Worm (Caenorhabditis elegans) whole organism, late embryonic: ENCODE results near the gene ZC239.14.

Experiments
- F13H6.1 ChIP-seq: sonication (generic microtip); optimal IDR thresholded peaks from 2 replicates; lab custom pipeline; 2016; ENCODE audit warnings: missing genetic modification characterization, missing compliant biosample characterization
- K02D7.2 ChIP-seq: sonication (generic microtip); optimal IDR thresholded peaks from 2 replicates; lab custom pipeline; 2017; ENCODE audit warnings: mild to moderate bottlenecking, missing genetic modification characterization, missing compliant biosample characterization
- Y22D7AL.16 ChIP-seq: sonication (generic microtip); optimal IDR thresholded peaks from 2 replicates; lab custom pipeline; 2016; ENCODE audit warnings: missing genetic modification characterization, missing compliant biosample characterization
- ahr-1 ChIP-seq: sonication (generic microtip); optimal IDR thresholded peaks from 2 replicates; lab custom pipeline; 2016; ENCODE audit warnings: missing genetic modification characterization, missing compliant biosample characterization
- ceh-14 ChIP-seq: sonication (generic microtip); optimal IDR thresholded peaks from 2 replicates; lab custom pipeline; 2016; ENCODE audit warnings: missing genotype, missing genetic modification characterization, missing compliant biosample characterization
- ceh-18 ChIP-seq: sonication (generic microtip); optimal IDR thresholded peaks from 2 replicates; lab custom pipeline; 2016; ENCODE audit warnings: missing genetic modification characterization, missing compliant biosample characterization
- ceh-22 ChIP-seq: sonication (generic microtip); optimal IDR thresholded peaks from 2 replicates; lab custom pipeline; 2017; ENCODE audit warnings: missing biosample characterization, missing genetic modification characterization
- ceh-30 ChIP-seq: fragments of 150-350 bp; optimal IDR thresholded peaks from 2 replicates; lab custom pipeline; 2014; ENCODE audit warnings: missing biosample characterization, missing genetic modification characterization
- ceh-31 ChIP-seq: sonication (generic microtip); optimal IDR thresholded peaks from 2 replicates; lab custom pipeline; 2016; ENCODE audit warnings: missing genetic modification characterization, missing compliant biosample characterization
- ceh-34 ChIP-seq: sonication (generic microtip); optimal IDR thresholded peaks from 2 replicates; lab custom pipeline; 2016; ENCODE audit warnings: mild to moderate bottlenecking, missing genetic modification characterization, missing compliant biosample characterization
- ceh-48 ChIP-seq: sonication (generic microtip); optimal IDR thresholded peaks from 2 replicates; lab custom pipeline; 2016; ENCODE audit warnings: missing genetic modification characterization, inconsistent platforms, missing compliant biosample characterization
- ceh-6 ChIP-seq: fragments of 200-800 bp; sonication (Bioruptor generic); optimal IDR thresholded peaks from 2 replicates; lab custom pipeline; 2018; ENCODE audit warnings: mild to moderate bottlenecking, missing genetic modification characterization, missing compliant biosample characterization
- che-1 ChIP-seq: sonication (generic microtip); optimal IDR thresholded peaks from 2 replicates; lab custom pipeline; 2016; ENCODE audit warnings: mild to moderate bottlenecking, missing genetic modification characterization, missing compliant biosample characterization
- dmd-4 ChIP-seq: sonication (generic microtip); optimal IDR thresholded peaks from 2 replicates; lab custom pipeline; 2016; ENCODE audit warnings: borderline replicate concordance, missing genetic modification characterization, missing compliant biosample characterization
- dve-1 ChIP-seq: sonication (generic microtip); optimal IDR thresholded peaks from 2 replicates; lab custom pipeline; 2017; ENCODE audit warnings: antibody characterized with exemption, mild to moderate bottlenecking, missing genetic modification characterization, missing compliant biosample characterization
- elt-2 ChIP-seq: sonication (generic microtip); optimal IDR thresholded peaks from 2 replicates; lab custom pipeline; 2016; ENCODE audit warnings: missing genetic modification reagents, missing genetic modification characterization, missing compliant biosample characterization
- eyg-1 ChIP-seq: sonication (generic microtip); optimal IDR thresholded peaks from 2 replicates; lab custom pipeline; 2016; ENCODE audit warnings: missing genotype, missing genetic modification characterization, missing compliant biosample characterization
- fax-1 ChIP-seq: sonication (generic microtip); optimal IDR thresholded peaks from 2 replicates; lab custom pipeline; 2016; ENCODE audit warnings: missing genotype, missing genetic modification characterization, missing compliant biosample characterization
- fkh-10 ChIP-seq: fragments of 150-350 bp; optimal IDR thresholded peaks from 2 replicates; lab custom pipeline; 2014; ENCODE audit warnings: missing biosample characterization, missing genetic modification reagents, missing genetic modification characterization
- fkh-6 ChIP-seq: sonication (generic microtip); optimal IDR thresholded peaks from 2 replicates; lab custom pipeline; 2016; ENCODE audit warnings: missing genetic modification characterization, missing compliant biosample characterization
- hlh-13 ChIP-seq: fragments of 200-800 bp; sonication (Bioruptor generic); optimal IDR thresholded peaks from 2 replicates; lab custom pipeline; 2018; ENCODE audit warnings: mild to moderate bottlenecking, missing genetic modification characterization, missing compliant biosample characterization
- hlh-30 ChIP-seq: sonication (generic microtip); optimal IDR thresholded peaks from 2 replicates; lab custom pipeline; 2017; ENCODE audit warnings: antibody characterized with exemption, missing genetic modification characterization, missing compliant biosample characterization; ENCODE audit not compliant: insufficient read depth
- lim-6 ChIP-seq: sonication (generic microtip); optimal IDR thresholded peaks from 2 replicates; lab custom pipeline; 2016; ENCODE audit warnings: missing genetic modification characterization, missing compliant biosample characterization
- madf-2 ChIP-seq: sonication (generic microtip); optimal IDR thresholded peaks from 2 replicates; lab custom pipeline; 2017; ENCODE audit warnings: missing genetic modification characterization, missing compliant biosample characterization
- nfya-1 ChIP-seq: sonication (generic microtip); optimal IDR thresholded peaks from 2 replicates; lab custom pipeline; 2017; ENCODE audit warnings: missing genetic modification characterization, mild to moderate bottlenecking, missing compliant biosample characterization, antibody characterized with exemption, moderate library complexity
- nhr-11 ChIP-seq: fragments of 150-350 bp; optimal IDR thresholded peaks from 2 replicates; lab custom pipeline; 2014; ENCODE audit warnings: missing biosample characterization, missing genetic modification characterization
- pha-2 ChIP-seq: sonication (generic microtip); optimal IDR thresholded peaks from 2 replicates; lab custom pipeline; 2017; ENCODE audit warnings: mild to moderate bottlenecking, missing genetic modification characterization, missing compliant biosample characterization
- pqm-1 ChIP-seq: sonication (generic microtip); optimal IDR thresholded peaks from 2 replicates; lab custom pipeline; 2016; ENCODE audit warnings: missing genetic modification characterization, missing compliant biosample characterization
- pros-1 ChIP-seq: fragments of 150-350 bp; optimal IDR thresholded peaks from 2 replicates; lab custom pipeline; 2014; ENCODE audit warnings: missing biosample characterization, missing genetic modification reagents, missing genetic modification characterization
- ref-2 ChIP-seq: sonication (generic microtip); optimal IDR thresholded peaks from 2 replicates; lab custom pipeline; 2016; ENCODE audit warnings: missing genetic modification characterization, missing compliant biosample characterization
- rnt-1 ChIP-seq: sonication (generic microtip); optimal IDR thresholded peaks from 2 replicates; lab custom pipeline; 2016; ENCODE audit warnings: missing genetic modification characterization, missing compliant biosample characterization
- sdc-2 ChIP-seq: sonication (generic microtip); optimal IDR thresholded peaks from 2 replicates; lab custom pipeline; 2016; ENCODE audit warnings: missing genotype, missing genetic modification characterization, missing compliant biosample characterization
- sox-2 ChIP-seq: fragments of 200-800 bp; sonication (Bioruptor generic); IDR thresholded peaks from 2 replicates; pipeline ENCODE4 v1.3.6; 2022; ENCODE audit warnings: missing genetic modification reagents, missing genetic modification characterization, missing compliant biosample characterization
- tbx-2 ChIP-seq: sonication (generic microtip); optimal IDR thresholded peaks from 2 replicates; lab custom pipeline; 2016; ENCODE audit warnings: missing genetic modification characterization, missing compliant biosample characterization
- unc-3 ChIP-seq, 2 experiments: fragments of 200-800 bp in 1 of 2; sonication (Bioruptor generic) in 1 of 2; sonication (generic microtip) in 1 of 2; conservative IDR thresholded peaks in 1 of 2; optimal IDR thresholded peaks in 1 of 2; 2 replicates each; pipeline versions ENCODE4 v1.3.6 to Lab custom; 2016 to 2022; ENCODE audit warnings: missing compliant biosample characterization in 2 of 2, missing genetic modification characterization in 2 of 2, missing genetic modification reagents in 1 of 2
- unc-42 ChIP-seq: sonication (generic microtip); optimal IDR thresholded peaks from 2 replicates; lab custom pipeline; 2016; ENCODE audit warnings: missing genotype, missing genetic modification characterization, missing compliant biosample characterization
- zip-5 ChIP-seq: sonication (generic microtip); optimal IDR thresholded peaks from 2 replicates; lab custom pipeline; 2016; ENCODE audit warnings: missing genetic modification characterization, missing compliant biosample characterization
- ztf-16 ChIP-seq: sonication (generic microtip); optimal IDR thresholded peaks from 2 replicates; lab custom pipeline; 2017; ENCODE audit warnings: missing genetic modification characterization, missing compliant biosample characterization

Gene ZC239.14

DNA sequence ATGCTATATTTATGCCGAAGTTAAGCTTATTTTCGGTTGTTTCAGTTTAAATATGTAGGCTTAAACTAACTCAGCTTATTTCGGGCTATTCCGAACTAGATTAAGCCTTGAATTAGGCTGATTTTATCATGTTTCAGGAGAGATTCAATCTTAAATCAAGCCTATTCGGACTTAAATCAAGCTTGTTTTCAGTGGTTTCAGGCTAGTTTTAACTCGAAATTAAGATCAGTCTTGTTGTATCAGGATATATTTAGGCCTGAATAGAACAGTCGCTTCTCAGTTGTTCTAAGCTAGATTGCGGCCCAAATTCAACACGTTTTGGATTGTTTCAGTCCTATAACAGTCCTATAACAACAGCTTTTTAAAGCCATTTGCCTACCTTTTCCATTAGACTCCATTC, 29.9 kb upstream of the ZC239.14 start:
- TF ChIP-seq lim-6 (tag; lab: Kevin White, UChicago) (no peak), F13H6.1 (no peak), unc-3 (GFP tag; conservative IDR thresholded peaks at IDR 0.05; lab: Robert Waterston, UW) (no peak), unc-3 (tag; optimal IDR thresholded peaks at IDR 0.05; lab: Kevin White, UChicago) (no peak), unc-42 (tag; lab: Kevin White, UChicago) (no peak), dve-1 (no peak), tbx-2 (no peak), nfya-1 (tag; lab: Kevin White, UChicago) (no peak), ref-2 (tag; lab: Kevin White, UChicago) (no peak), ahr-1 (tag; lab: Kevin White, UChicago) (no peak), rnt-1 (tag; lab: Kevin White, UChicago) (no peak), elt-2 (tag; lab: Kevin White, UChicago) (no peak), sox-2 (GFP tag; lab: Robert Waterston, UW) (no peak), ceh-34 (tag; lab: Kevin White, UChicago) (no peak), ceh-30 (no peak), sdc-2 (tag; lab: Kevin White, UChicago) (no peak), nhr-11 (tag; lab: Kevin White, UChicago) (no peak)
- TF ChIP-seq, all 69 proteins: peak for 0

DNA sequence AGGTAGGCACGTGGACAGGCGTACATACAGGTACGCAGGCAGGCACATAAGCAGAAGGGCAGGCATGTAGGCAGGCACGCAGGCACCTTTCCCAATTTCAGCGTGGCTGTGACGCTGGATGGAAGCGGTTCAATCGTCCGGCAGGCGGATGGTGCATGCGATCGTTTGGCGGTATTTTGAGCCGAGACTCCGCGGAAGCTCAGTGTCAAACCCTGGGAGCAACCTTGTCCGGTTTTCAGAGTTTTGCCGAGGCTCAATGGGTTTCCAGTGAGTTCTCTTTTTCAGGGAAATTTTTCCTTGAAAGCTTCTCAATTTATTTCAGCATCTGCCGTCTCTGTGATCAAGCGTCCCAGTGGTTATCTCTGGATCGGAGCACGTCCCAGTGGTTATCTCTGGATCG, 28.4 kb upstream of the ZC239.14 start:
- TF ChIP-seq rnt-1 (tag; lab: Kevin White, UChicago), result no peak
- TF ChIP-seq dmd-4, result no peak
- TF ChIP-seq ceh-18 (tag; lab: Kevin White, UChicago), result no peak
- TF ChIP-seq zip-5, result no peak
- no peak for TF ChIP-seq fkh-10 (GFP tag; lab: Kevin White, UChicago)
- TF ChIP-seq K02D7.2 (tag; lab: Kevin White, UChicago), result no peak

DNA sequence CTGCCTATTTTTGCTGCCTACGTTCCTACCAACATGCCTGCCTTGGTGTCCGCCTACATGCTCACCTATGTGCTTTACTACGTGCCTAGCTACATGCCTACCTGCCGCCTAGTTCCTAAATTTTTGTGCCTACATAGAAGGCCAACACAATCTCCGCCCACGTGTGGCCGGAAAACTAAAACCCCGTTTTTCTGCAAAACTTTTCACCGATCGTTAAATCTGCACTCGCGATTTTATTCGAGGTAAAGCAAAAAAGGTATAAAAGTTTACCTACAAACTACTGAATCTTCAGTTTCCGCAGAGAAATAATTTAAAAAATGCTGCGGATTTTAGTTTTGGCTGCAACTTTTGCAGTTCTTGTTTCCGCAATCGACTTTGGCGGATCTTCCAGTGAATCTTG, 27.6 kb upstream of the ZC239.14 start, which contains the start of gene clec-124:
Gene clec-124 (plus strand): TSS at position 301 of the 400 bp plus-strand sequence.
- TF ChIP-seq pha-2 (tag; lab: Kevin White, UChicago) (no peak), eyg-1 (tag; lab: Kevin White, UChicago) (no peak), madf-2 (tag; lab: Kevin White, UChicago) (no peak), hlh-30 (no peak), ceh-22 (tag; lab: Kevin White, UChicago) (no peak), ceh-6 (GFP tag; lab: Kevin White, UChicago) (no peak), ceh-14 (tag; lab: Kevin White, UChicago) (no peak), fkh-6 (no peak), pqm-1 (tag; lab: Kevin White, UChicago) (no peak), Y22D7AL.16 (no peak)
- TF ChIP-seq, all 69 proteins: peak for 0

DNA sequence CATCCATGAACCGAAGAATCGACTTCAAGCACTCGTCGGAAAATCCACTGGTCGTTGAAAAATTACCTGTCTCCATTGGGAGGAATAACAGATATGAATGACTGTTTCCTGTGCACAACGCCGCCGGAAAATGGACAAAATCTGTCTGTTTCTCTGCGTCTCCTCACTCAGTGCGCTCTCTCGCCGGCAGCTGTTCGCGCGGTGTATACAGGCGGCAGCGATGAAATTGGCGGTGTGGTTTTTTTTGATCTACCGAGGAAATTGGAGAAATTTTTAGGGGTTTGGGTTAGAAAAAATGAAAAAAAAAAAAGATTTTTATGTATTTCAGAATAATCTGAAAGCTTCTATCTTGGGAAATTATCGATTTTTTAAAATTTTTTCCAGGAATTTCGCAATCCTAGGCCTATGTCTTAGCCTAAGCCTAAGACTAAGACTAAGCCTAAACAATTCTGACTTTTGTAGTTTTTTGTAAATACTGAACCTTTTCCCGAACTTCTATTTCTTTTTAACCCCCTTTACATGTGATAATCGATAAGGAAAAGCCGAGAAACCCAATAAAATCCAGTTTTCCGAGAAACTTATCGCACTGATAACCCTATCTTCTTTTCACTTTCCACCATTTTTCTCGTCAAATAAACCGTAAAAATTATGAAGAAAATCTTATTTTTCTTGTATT, 26.3 kb upstream of the ZC239.14 start, which contains the start of the genes fbxc-50 and C17F4.2:
Gene fbxc-50 (minus strand): TSS at position 81 of the 676 bp plus-strand sequence.
Gene C17F4.2 (plus strand): TSS at position 626 of the 676 bp plus-strand sequence.
- TF ChIP-seq pros-1 (tag; lab: Kevin White, UChicago), result no peak
- no peak for TF ChIP-seq fax-1 (tag; lab: Kevin White, UChicago)
- TF ChIP-seq nhr-11 (tag; lab: Kevin White, UChicago), result no peak
- no peak for TF ChIP-seq ceh-48 (tag; lab: Kevin White, UChicago)
- no peak for TF ChIP-seq ceh-22 (tag; lab: Kevin White, UChicago)
- no peak for TF ChIP-seq ceh-18 (tag; lab: Kevin White, UChicago)
- TF ChIP-seq ceh-6 (GFP tag; lab: Kevin White, UChicago), result no peak
- TF ChIP-seq rnt-1 (tag; lab: Kevin White, UChicago), result no peak
- TF ChIP-seq ceh-31 (tag; lab: Kevin White, UChicago), result no peak
- no peak for TF ChIP-seq che-1 (tag; lab: Kevin White, UChicago)
- TF ChIP-seq ztf-16 (tag; lab: Kevin White, UChicago), result no peak
- TF ChIP-seq ceh-34 (tag; lab: Kevin White, UChicago), result no peak
- no peak for TF ChIP-seq hlh-13 (GFP tag; lab: Kevin White, UChicago)
- TF ChIP-seq fkh-6, result no peak
- no peak for TF ChIP-seq unc-42 (tag; lab: Kevin White, UChicago)
- TF ChIP-seq fkh-10 (GFP tag; lab: Kevin White, UChicago), result no peak
